Fruit fly (Drosophila melanogaster) whole organism, adult: ENCODE data around the gene Alp11.

Source experiments
- CG14711 ChIP-seq: fragments of 200-800 bp; sonication (Bioruptor generic); optimal IDR thresholded peaks from 2 replicates; lab custom pipeline; 2018; ENCODE audit warnings: missing biosample characterization, mild to moderate bottlenecking, missing genetic modification characterization, moderate library complexity
- CG1620 ChIP-seq: fragments of 200-800 bp; sonication (Bioruptor generic); optimal IDR thresholded peaks from 2 replicates; lab custom pipeline; 2016; ENCODE audit warnings: missing biosample characterization, missing genetic modification characterization
- CG33017 ChIP-seq: fragments of 200-800 bp; sonication (Bioruptor generic); optimal IDR thresholded peaks from 2 replicates; lab custom pipeline; 2018; ENCODE audit warnings: missing biosample characterization, mild to moderate bottlenecking, missing genetic modification characterization, moderate library complexity
- CG7045 ChIP-seq: fragments of 200-800 bp; sonication (Bioruptor generic); optimal IDR thresholded peaks from 2 replicates; lab custom pipeline; 2017; ENCODE audit warnings: missing biosample characterization, mild to moderate bottlenecking, missing genetic modification characterization
- CG7101 ChIP-seq: fragments of 200-800 bp; sonication (Bioruptor generic); optimal IDR thresholded peaks from 2 replicates; lab custom pipeline; 2018; ENCODE audit warnings: missing biosample characterization, mild to moderate bottlenecking, missing genetic modification characterization, moderate library complexity
- Hr96 ChIP-seq: fragments of 200-800 bp; sonication (Bioruptor generic); optimal IDR thresholded peaks from 2 replicates; lab custom pipeline; 2016; ENCODE audit warnings: missing biosample characterization, missing genetic modification characterization
- cic ChIP-seq: fragments of 200-800 bp; sonication (Bioruptor generic); optimal IDR thresholded peaks from 2 replicates; lab custom pipeline; 2017; ENCODE audit warnings: missing biosample characterization, mild to moderate bottlenecking, missing genetic modification characterization, moderate library complexity
- kay ChIP-seq: fragments of 200-800 bp; sonication (Bioruptor generic); peaks from one replicate; lab custom pipeline; 2016; ENCODE audit warnings: missing biosample characterization, missing genetic modification characterization, borderline replicate concordance
- ovo ChIP-seq: fragments of 200-800 bp; sonication (Bioruptor generic); optimal IDR thresholded peaks from 2 replicates; lab custom pipeline; 2016; ENCODE audit warnings: missing biosample characterization, missing genetic modification characterization
- tj ChIP-seq: fragments of 200-800 bp; sonication (Bioruptor generic); optimal IDR thresholded peaks from 3 replicates; lab custom pipeline; 2017; ENCODE audit warnings: missing biosample characterization, mild to moderate bottlenecking, missing genetic modification characterization, moderate library complexity

Gene Alp11

dm6 chrX:15632669-15633068 lies 45.1 kb downstream of the Alp11 start:
- TF ChIP-seq CG14711 (tag; lab: Kevin White, UChicago) (peak; percentile 44), cic (GFP tag; lab: Kevin White, UChicago) (no peak), CG7101 (tag; lab: Kevin White, UChicago) (peak; percentile 45), CG1620 (GFP tag; lab: Kevin White, UChicago) (no peak), CG33017 (tag; lab: Kevin White, UChicago) (peak; percentile 1)

dm6 chrX:15633313-15633727 lies 45.8 kb downstream of the Alp11 start, which contains the start of gene sog:
Gene sog, minus strand, starts transcription at chrX:15633434.
- TF ChIP-seq CG14711 (tag; lab: Kevin White, UChicago) = no peak
- no peak for TF ChIP-seq CG7045 (GFP tag; lab: Kevin White, UChicago)
- TF ChIP-seq kay (GFP tag; lab: Kevin White, UChicago) = no peak
- no peak for TF ChIP-seq Hr96
- no peak for TF ChIP-seq ovo
- TF ChIP-seq tj (GFP tag; lab: Kevin White, UChicago) = no peak
- TF ChIP-seq cic (GFP tag; lab: Kevin White, UChicago) = no peak
- TF ChIP-seq CG7101 (tag; lab: Kevin White, UChicago) = no peak
